Worm (Caenorhabditis elegans) whole organism, mixed stage, embryonic: Measurements from ENCODE around the gene T05C12.15.
A peak's percentile ranks its signal among the peaks of the same experiment; 100 is the strongest.

Source experiments
- M03D4.4 ChIP-seq: sonication (generic microtip); optimal IDR thresholded peaks from 2 replicates; lab custom pipeline; 2017; ENCODE audit warnings: mild to moderate bottlenecking, missing genetic modification characterization, missing compliant biosample characterization
- bed-3 ChIP-seq: fragments of 200-800 bp; sonication (Bioruptor generic); optimal IDR thresholded peaks from 3 replicates; lab custom pipeline; 2018; ENCODE audit warnings: mild to moderate bottlenecking, missing genetic modification characterization, moderate library complexity, missing compliant biosample characterization
- blmp-1 ChIP-seq: fragments of 150-350 bp; optimal IDR thresholded peaks from 2 replicates; lab custom pipeline; 2014; ENCODE audit warnings: missing biosample characterization, missing genetic modification characterization
- ceh-43 ChIP-seq: fragments of 200-800 bp; sonication (Bioruptor generic); optimal IDR thresholded peaks from 2 replicates; lab custom pipeline; 2018; ENCODE audit warnings: mild to moderate bottlenecking, missing genetic modification characterization, moderate library complexity, missing compliant biosample characterization
- ces-1 ChIP-seq: fragments of 150-350 bp; optimal IDR thresholded peaks from 2 replicates; lab custom pipeline; 2014; ENCODE audit warnings: missing biosample characterization, missing genetic modification reagents, missing genetic modification characterization
- cnd-1 ChIP-seq: fragments of 200-800 bp; sonication (Bioruptor generic); optimal IDR thresholded peaks from 2 replicates; lab custom pipeline; 2018; ENCODE audit warnings: mild to moderate bottlenecking, missing genetic modification characterization, missing compliant biosample characterization
- drap-1 ChIP-seq: fragments of 200-800 bp; sonication (Bioruptor generic); optimal IDR thresholded peaks from 3 replicates; lab custom pipeline; 2018; ENCODE audit warnings: mild to moderate bottlenecking, missing genetic modification characterization, missing compliant biosample characterization
- elt-3 ChIP-seq: fragments of 150-350 bp; optimal IDR thresholded peaks from 2 replicates; lab custom pipeline; 2014; ENCODE audit warnings: missing biosample characterization, missing genetic modification characterization
- flh-1 ChIP-seq: fragments of 200-800 bp; sonication (Bioruptor generic); optimal IDR thresholded peaks from 2 replicates; lab custom pipeline; 2018; ENCODE audit warnings: mild to moderate bottlenecking, missing genetic modification characterization, moderate library complexity, missing compliant biosample characterization
- ham-2 ChIP-seq: fragments of 200-800 bp; sonication (Bioruptor generic); optimal IDR thresholded peaks from 2 replicates; lab custom pipeline; 2018; ENCODE audit warnings: mild to moderate bottlenecking, missing genetic modification characterization, missing compliant biosample characterization
- hlh-1 ChIP-seq: fragments of 150-350 bp; optimal IDR thresholded peaks from 2 replicates; lab custom pipeline; 2014; ENCODE audit warnings: missing biosample characterization, missing genetic modification reagents, missing genetic modification characterization
- lin-13 ChIP-seq: fragments of 150-350 bp; optimal IDR thresholded peaks from 2 replicates; lab custom pipeline; 2014; ENCODE audit warnings: missing biosample characterization, missing genetic modification characterization
- lsy-2 ChIP-seq: fragments of 150-350 bp; optimal IDR thresholded peaks from 2 replicates; lab custom pipeline; 2014; ENCODE audit warnings: missing biosample characterization, missing genetic modification characterization
- mab-5 ChIP-seq: fragments of 150-350 bp; optimal IDR thresholded peaks from 2 replicates; lab custom pipeline; 2014; ENCODE audit warnings: missing biosample characterization, missing genetic modification characterization
- mep-1 ChIP-seq: fragments of 150-350 bp; optimal IDR thresholded peaks from 2 replicates; lab custom pipeline; 2017; ENCODE audit warnings: missing biosample characterization, missing genetic modification reagents, missing genetic modification characterization, inconsistent platforms
- mls-2 ChIP-seq: sonication (generic microtip); optimal IDR thresholded peaks from 2 replicates; lab custom pipeline; 2016; ENCODE audit warnings: mild to moderate bottlenecking, missing genetic modification characterization, moderate library complexity, missing compliant biosample characterization
- nhr-2 ChIP-seq: fragments of 150-350 bp; optimal IDR thresholded peaks from 2 replicates; lab custom pipeline; 2014; ENCODE audit warnings: missing biosample characterization, missing genetic modification characterization
- nhr-237 ChIP-seq: fragments of 150-350 bp; optimal IDR thresholded peaks from 2 replicates; lab custom pipeline; 2014; ENCODE audit warnings: missing biosample characterization, missing genetic modification characterization
- nhr-28 ChIP-seq: fragments of 150-350 bp; optimal IDR thresholded peaks from 2 replicates; lab custom pipeline; 2014; ENCODE audit warnings: missing biosample characterization, missing genetic modification characterization
- nhr-76 ChIP-seq: sonication (generic microtip); optimal IDR thresholded peaks from 2 replicates; lab custom pipeline; 2017; ENCODE audit warnings: missing biosample characterization, missing genetic modification characterization
- sem-2 ChIP-seq: fragments of 200-800 bp; sonication (Bioruptor generic); optimal IDR thresholded peaks from 2 replicates; lab custom pipeline; 2018; ENCODE audit warnings: mild to moderate bottlenecking, missing genetic modification characterization, missing compliant biosample characterization
- sptf-1 ChIP-seq: sonication (generic microtip); optimal IDR thresholded peaks from 2 replicates; lab custom pipeline; 2017; ENCODE audit warnings: mild to moderate bottlenecking, missing genetic modification characterization, moderate library complexity, missing compliant biosample characterization
- tbx-8 ChIP-seq: fragments of 200-800 bp; sonication (Bioruptor generic); optimal IDR thresholded peaks from 2 replicates; lab custom pipeline; 2018; ENCODE audit warnings: mild to moderate bottlenecking, missing genetic modification characterization, moderate library complexity, missing compliant biosample characterization
- unc-120 ChIP-seq: sonication (generic microtip); optimal IDR thresholded peaks from 2 replicates; lab custom pipeline; 2017; ENCODE audit warnings: missing genetic modification characterization, missing compliant biosample characterization; ENCODE audit not compliant: poor library complexity, severe bottlenecking
- unc-39 ChIP-seq: fragments of 150-350 bp; optimal IDR thresholded peaks from 2 replicates; lab custom pipeline; 2014; ENCODE audit warnings: missing biosample characterization, missing genetic modification characterization
- unc-62 ChIP-seq: fragments of 150-350 bp; optimal IDR thresholded peaks from 2 replicates; lab custom pipeline; 2014; ENCODE audit warnings: missing biosample characterization, missing genetic modification reagents, missing genetic modification characterization
- zip-8 ChIP-seq: fragments of 150-350 bp; optimal IDR thresholded peaks from 2 replicates; lab custom pipeline; 2014; ENCODE audit warnings: missing biosample characterization, missing genetic modification characterization
- ztf-11 ChIP-seq: fragments of 150-350 bp; optimal IDR thresholded peaks from 2 replicates; lab custom pipeline; 2014; ENCODE audit warnings: missing biosample characterization, missing genetic modification characterization

The T05C12.15 gene

DNA sequence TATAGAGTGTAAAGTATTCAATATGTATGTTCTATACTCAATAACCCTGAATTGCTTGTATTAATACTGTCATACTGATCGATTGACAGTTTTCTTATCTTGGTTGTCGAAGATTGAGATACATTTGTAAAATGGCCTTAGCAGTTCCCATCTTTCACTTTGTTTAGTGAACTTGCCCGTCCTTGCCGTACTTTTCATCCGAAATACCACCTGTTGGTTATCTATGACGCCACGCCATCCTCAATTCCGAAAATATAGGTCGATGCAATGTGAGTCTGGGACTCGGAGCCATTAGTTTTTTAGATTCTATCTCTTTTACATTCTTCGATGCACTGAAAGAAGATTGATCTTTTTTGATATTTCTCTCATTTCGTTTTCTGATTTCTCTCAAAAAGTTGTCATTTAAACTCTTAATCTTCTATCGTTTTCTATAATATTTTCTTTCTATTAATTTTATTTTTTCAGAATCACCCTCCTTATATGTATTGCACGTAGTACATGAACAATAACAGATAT, 39.8 kb upstream of the T05C12.15 start, which contains the start of gene ulp-4:
TSS of gene ulp-4 (plus strand) at position 466 of the 516 bp plus-strand sequence.
- peak; percentile 16 for TF ChIP-seq hlh-1 (tag; lab: Kevin White, UChicago)
- TF ChIP-seq ces-1 (GFP tag; lab: Kevin White, UChicago) = no peak

ce11 chrII:8130792-8131191, 38.6 kb upstream of the T05C12.15 start:
- TF ChIP-seq lin-13 = no peak
- TF ChIP-seq flh-1 (GFP tag; lab: Kevin White, UChicago) = no peak
- TF ChIP-seq blmp-1 (tag; lab: Kevin White, UChicago) = no peak
- no peak for TF ChIP-seq hlh-1 (tag; lab: Kevin White, UChicago)
- no peak for TF ChIP-seq nhr-76 (tag; lab: Kevin White, UChicago)
- no peak for TF ChIP-seq unc-62 (GFP tag; lab: Kevin White, UChicago)
- no peak for TF ChIP-seq M03D4.4
- TF ChIP-seq, all 35 proteins: peak for 0

ce11 chrII:8131413-8131966, 37.9 kb upstream of the T05C12.15 start:
- TF ChIP-seq drap-1 (GFP tag; lab: Kevin White, UChicago) (no peak), ceh-43 (no peak), nhr-28 (tag; lab: Kevin White, UChicago) (no peak), zip-8 (tag; lab: Kevin White, UChicago) (no peak), blmp-1 (tag; lab: Kevin White, UChicago) (no peak), sptf-1 (no peak), lin-13 (no peak), cnd-1 (tag; lab: Kevin White, UChicago) (no peak), nhr-237 (no peak), unc-120 (tag; lab: Kevin White, UChicago) (no peak), flh-1 (GFP tag; lab: Kevin White, UChicago) (no peak), nhr-2 (no peak), ztf-11 (tag; lab: Kevin White, UChicago) (no peak), mls-2 (tag; lab: Kevin White, UChicago) (no peak), lsy-2 (tag; lab: Kevin White, UChicago) (no peak), elt-3 (tag; lab: Kevin White, UChicago) (no peak), bed-3 (GFP tag; lab: Kevin White, UChicago) (no peak), sem-2 (GFP tag; lab: Kevin White, UChicago) (no peak), unc-39 (tag; lab: Kevin White, UChicago) (no peak)

DNA sequence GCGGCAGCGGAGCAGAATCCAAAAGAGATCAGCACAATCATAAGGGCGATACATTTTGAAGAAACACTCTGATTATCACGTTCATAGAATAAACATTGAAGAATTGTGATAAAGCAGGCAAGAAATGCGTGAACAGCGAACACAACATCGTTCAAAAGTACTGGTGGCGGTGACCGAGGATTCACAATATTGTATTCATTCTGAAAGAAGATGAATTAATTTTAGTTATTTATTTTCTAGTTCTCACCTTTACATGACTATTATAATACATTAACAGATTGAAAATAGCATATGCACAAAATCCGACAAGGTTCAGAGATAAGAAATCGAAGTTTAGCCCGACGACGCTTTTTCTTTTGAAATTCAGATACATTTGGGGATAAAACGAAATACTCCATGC, 33.4 kb upstream of the T05C12.15 start:
- TF ChIP-seq drap-1 (GFP tag; lab: Kevin White, UChicago) = no peak

- TF ChIP-seq zip-8 (tag; lab: Kevin White, UChicago) (no peak), ham-2 (GFP tag; lab: Kevin White, UChicago) (no peak), hlh-1 (tag; lab: Kevin White, UChicago) (no peak), ceh-43 (no peak), unc-120 (tag; lab: Kevin White, UChicago) (no peak), mep-1 (tag; lab: Kevin White, UChicago) (no peak), nhr-2 (no peak), drap-1 (GFP tag; lab: Kevin White, UChicago) (no peak), tbx-8 (GFP tag; lab: Kevin White, UChicago) (no peak), elt-3 (tag; lab: Kevin White, UChicago) (no peak), nhr-28 (tag; lab: Kevin White, UChicago) (no peak), blmp-1 (tag; lab: Kevin White, UChicago) (no peak)
Observed at ce11 chrII:8136818-8137217, 32.6 kb upstream of the T05C12.15 start, which contains the start of gene ctns-1. ctns-1 (minus strand) TSS chrII:8136918.

DNA sequence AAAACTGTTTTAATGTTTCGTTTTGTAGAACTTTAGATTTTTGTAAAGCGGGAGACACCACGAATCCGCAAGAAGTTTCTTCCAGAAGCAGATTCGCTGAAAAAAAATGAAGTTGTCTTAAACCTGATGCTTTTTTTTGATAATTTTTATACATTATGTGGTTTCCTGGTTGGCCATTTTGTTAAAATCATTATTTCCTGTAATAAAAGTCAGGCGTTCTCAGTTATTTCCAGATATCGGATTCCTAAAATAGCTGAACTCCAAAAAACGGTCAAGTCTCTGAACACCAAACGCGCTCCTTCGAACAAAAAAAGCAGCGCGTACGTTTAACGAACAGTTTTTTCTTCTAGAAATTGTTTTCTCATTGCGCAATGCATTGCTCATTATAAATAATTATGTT, 32.0 kb upstream of the T05C12.15 start:
- no peak for TF ChIP-seq ham-2 (GFP tag; lab: Kevin White, UChicago)
- TF ChIP-seq lsy-2 (tag; lab: Kevin White, UChicago) = peak; percentile 10
- TF ChIP-seq zip-8 (tag; lab: Kevin White, UChicago) = peak; percentile 47
- TF ChIP-seq nhr-237 = peak; percentile 67
- peak; percentile 46 for TF ChIP-seq ces-1 (GFP tag; lab: Kevin White, UChicago)
- TF ChIP-seq elt-3 (tag; lab: Kevin White, UChicago) = no peak
- TF ChIP-seq mab-5 = no peak
- no peak for TF ChIP-seq hlh-1 (tag; lab: Kevin White, UChicago)
- peak; percentile 64 for TF ChIP-seq sptf-1
